Worm (Caenorhabditis elegans) whole organism, L1 larva: Measurements from ENCODE around the gene C16B8.2.

ENCODE experiments used
- ces-1 ChIP-seq: fragments of 150-350 bp; optimal IDR thresholded peaks from 2 replicates; lab custom pipeline; 2014; ENCODE audit warnings: missing biosample characterization, missing genetic modification reagents, missing genetic modification characterization
- lin-39 ChIP-seq: fragments of 150-350 bp; optimal IDR thresholded peaks from 2 replicates; lab custom pipeline; 2014; ENCODE audit warnings: missing biosample characterization, missing genetic modification reagents, missing genetic modification characterization
- nhr-11 ChIP-seq: fragments of 150-350 bp; optimal IDR thresholded peaks from 2 replicates; lab custom pipeline; 2014; ENCODE audit warnings: missing biosample characterization, missing genetic modification characterization
- nhr-28 ChIP-seq: fragments of 150-350 bp; optimal IDR thresholded peaks from 2 replicates; lab custom pipeline; 2014; ENCODE audit warnings: missing biosample characterization, missing genetic modification characterization
- skn-1 ChIP-seq: fragments of 150-350 bp; optimal IDR thresholded peaks from 2 replicates; lab custom pipeline; 2014; ENCODE audit warnings: missing biosample characterization, missing genetic modification characterization
- ztf-11 ChIP-seq, 2 experiments: sonication (generic microtip); optimal IDR thresholded peaks; 2 replicates each; lab custom pipeline; 2016 to 2017; ENCODE audit warnings: missing genetic modification characterization in 2 of 2, missing biosample characterization in 1 of 2, missing compliant biosample characterization in 1 of 2

DNA sequence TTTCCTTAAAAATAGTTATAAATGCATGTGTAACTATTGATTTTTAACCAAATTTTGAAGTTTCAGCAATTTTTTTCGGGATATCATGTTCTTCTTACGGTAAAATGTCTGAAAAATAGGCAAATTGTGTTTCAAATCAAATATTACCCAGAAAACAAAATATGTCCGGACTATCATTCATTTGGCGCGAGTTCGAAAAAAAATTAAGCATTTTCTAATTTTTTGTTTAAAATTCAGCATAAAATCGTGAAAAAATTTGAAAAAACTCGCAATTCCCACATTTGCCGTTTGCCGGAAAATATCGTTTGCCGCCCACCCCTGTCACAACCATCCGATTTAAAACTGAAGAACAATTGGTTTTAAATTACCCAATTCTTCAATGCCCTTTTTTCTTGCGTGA lies 25.4 kb upstream of the C16B8.2 start:
- TF ChIP-seq nhr-11 (tag; lab: Kevin White, UChicago) = no peak
- no peak for TF ChIP-seq skn-1 (tag; lab: Kevin White, UChicago)
- no peak for TF ChIP-seq nhr-28 (tag; lab: Kevin White, UChicago)
- TF ChIP-seq ces-1 = no peak
- no peak for TF ChIP-seq ztf-11 (tag; optimal IDR thresholded peaks at IDR 0.05; lab: Kevin White, UChicago)
- TF ChIP-seq lin-39 (tag; lab: Kevin White, UChicago) = no peak
